Worm (Caenorhabditis elegans) whole organism, young adult: ENCODE results near the gene best-5.

Experiments
- B0019.2 ChIP-seq: fragments of 200-800 bp; sonication (Bioruptor generic); conservative IDR thresholded peaks from 2 replicates; pipeline ENCODE4 v1.3.6; 2022; ENCODE audit warnings: missing genetic modification reagents, missing genetic modification characterization, missing compliant biosample characterization
- B0261.1 ChIP-seq: sonication (generic microtip); optimal IDR thresholded peaks from 2 replicates; lab custom pipeline; 2016; ENCODE audit warnings: mild to moderate bottlenecking, missing genetic modification characterization, moderate library complexity, missing compliant biosample characterization
- F37B4.10 ChIP-seq: fragments of 200-800 bp; sonication (Bioruptor generic); IDR thresholded peaks from 2 replicates; pipeline ENCODE4 v1.3.6; 2022; ENCODE audit warnings: missing genetic modification characterization, missing compliant biosample characterization
- K11D2.4 ChIP-seq: fragments of 200-800 bp; sonication (Bioruptor generic); IDR thresholded peaks from 2 replicates; pipeline ENCODE4 v1.3.6; 2022; ENCODE audit warnings: missing genetic modification reagents, missing genetic modification characterization, missing compliant biosample characterization
- K12H6.12 ChIP-seq: fragments of 200-800 bp; sonication (Bioruptor generic); optimal IDR thresholded peaks from 2 replicates; lab custom pipeline; 2018; ENCODE audit warnings: mild to moderate bottlenecking, missing genetic modification characterization, missing compliant biosample characterization
- Y53F4B.3 ChIP-seq: fragments of 200-800 bp; sonication (Bioruptor generic); IDR thresholded peaks from 2 replicates; pipeline ENCODE4 v1.3.6; 2022; ENCODE audit warnings: missing genetic modification reagents, missing genetic modification characterization, missing compliant biosample characterization
- Y56A3A.18 ChIP-seq: fragments of 200-800 bp; sonication (Bioruptor generic); IDR thresholded peaks from 2 replicates; pipeline ENCODE4 v1.3.6; 2022; ENCODE audit warnings: missing genetic modification reagents, missing genetic modification characterization, missing compliant biosample characterization
- Y67H2A.10 ChIP-seq: fragments of 200-800 bp; sonication (Bioruptor generic); conservative IDR thresholded peaks from 2 replicates; pipeline ENCODE4 v1.3.6; 2022; ENCODE audit warnings: missing genetic modification reagents, missing genetic modification characterization, missing compliant biosample characterization
- Y79H2A.3 ChIP-seq: fragments of 200-800 bp; sonication (Bioruptor generic); conservative IDR thresholded peaks from 2 replicates; pipeline ENCODE4 v1.3.6; 2022; ENCODE audit warnings: missing genetic modification reagents, missing genetic modification characterization, missing compliant biosample characterization
- ZK185.1 ChIP-seq: sonication (generic microtip); optimal IDR thresholded peaks from 2 replicates; lab custom pipeline; 2016; ENCODE audit warnings: mild to moderate bottlenecking, missing genetic modification characterization, missing compliant biosample characterization; ENCODE audit not compliant: poor library complexity, severe bottlenecking
- akir-1 ChIP-seq: fragments of 200-800 bp; sonication (Bioruptor generic); optimal IDR thresholded peaks from 2 replicates; lab custom pipeline; 2018; ENCODE audit warnings: mild to moderate bottlenecking, missing genetic modification characterization, moderate library complexity, missing compliant biosample characterization
- athp-1 ChIP-seq: sonication (generic microtip); optimal IDR thresholded peaks from 2 replicates; lab custom pipeline; 2017; ENCODE audit warnings: mild to moderate bottlenecking, missing genetic modification characterization, missing compliant biosample characterization
- attf-5 ChIP-seq: fragments of 200-800 bp; sonication (Bioruptor generic); optimal IDR thresholded peaks from 2 replicates; lab custom pipeline; 2018; ENCODE audit warnings: mild to moderate bottlenecking, missing genetic modification characterization, missing compliant biosample characterization
- ccch-3 ChIP-seq: fragments of 200-800 bp; sonication (Bioruptor generic); optimal IDR thresholded peaks from 2 replicates; lab custom pipeline; 2018; ENCODE audit warnings: mild to moderate bottlenecking, missing genetic modification characterization, missing compliant biosample characterization
- ceh-79 ChIP-seq: sonication (generic microtip); optimal IDR thresholded peaks from 2 replicates; lab custom pipeline; 2017; ENCODE audit warnings: mild to moderate bottlenecking, missing genetic modification characterization, missing compliant biosample characterization
- die-1 ChIP-seq: sonication (generic microtip); optimal IDR thresholded peaks from 2 replicates; lab custom pipeline; 2016; ENCODE audit warnings: missing genotype, mild to moderate bottlenecking, missing genetic modification characterization, missing compliant biosample characterization
- dox-1 ChIP-seq: fragments of 200-800 bp; sonication (Bioruptor generic); IDR thresholded peaks from 2 replicates; pipeline ENCODE4 v1.3.6; 2022; ENCODE audit warnings: missing genetic modification reagents, missing genetic modification characterization, missing compliant biosample characterization
- efl-1 ChIP-seq: fragments of 150-350 bp; optimal IDR thresholded peaks from 2 replicates; lab custom pipeline; 2014; ENCODE audit warnings: missing biosample characterization, missing genetic modification reagents, missing genetic modification characterization
- egl-18 ChIP-seq: fragments of 200-800 bp; sonication (Bioruptor generic); IDR thresholded peaks from 2 replicates; pipeline ENCODE4 v1.3.6; 2022; ENCODE audit warnings: missing genetic modification reagents, missing genetic modification characterization, missing compliant biosample characterization
- ekl-4 ChIP-seq: fragments of 200-800 bp; sonication (Bioruptor generic); IDR thresholded peaks from 2 replicates; pipeline ENCODE4 v1.3.6; 2022; ENCODE audit warnings: missing genetic modification reagents, missing genetic modification characterization, missing compliant biosample characterization
- ets-4 ChIP-seq: fragments of 200-800 bp; sonication (Bioruptor generic); optimal IDR thresholded peaks from 2 replicates; lab custom pipeline; 2018; ENCODE audit warnings: mild to moderate bottlenecking, missing genetic modification characterization, missing compliant biosample characterization
- gei-17 ChIP-seq: fragments of 200-800 bp; sonication (Bioruptor generic); optimal IDR thresholded peaks from 2 replicates; lab custom pipeline; 2018; ENCODE audit warnings: mild to moderate bottlenecking, missing genetic modification characterization, missing compliant biosample characterization
- hlh-12 ChIP-seq: sonication (generic microtip); optimal IDR thresholded peaks from 2 replicates; lab custom pipeline; 2016; ENCODE audit warnings: missing genetic modification characterization, missing compliant biosample characterization
- hmg-1.2 ChIP-seq: fragments of 200-800 bp; sonication (Bioruptor generic); IDR thresholded peaks from 2 replicates; pipeline ENCODE4 v1.3.6; 2022; ENCODE audit warnings: missing genetic modification reagents, missing genetic modification characterization, missing compliant biosample characterization
- hrde-1 ChIP-seq: sonication (generic microtip); optimal IDR thresholded peaks from 2 replicates; lab custom pipeline; 2016; ENCODE audit warnings: missing genetic modification characterization, mild to moderate bottlenecking, missing compliant biosample characterization, moderate library complexity, missing genotype, missing genetic modification reagents, borderline replicate concordance
- let-526 ChIP-seq: fragments of 200-800 bp; sonication (Bioruptor generic); IDR thresholded peaks from 2 replicates; pipeline ENCODE4 v1.3.6; 2022; ENCODE audit warnings: missing genetic modification reagents, missing genetic modification characterization, missing compliant biosample characterization
- lin-35 ChIP-seq, 3 experiments: fragments of 150-350 bp in 2 of 3; sonication (generic microtip) in 1 of 3; optimal IDR thresholded peaks; 2 replicates each; lab custom pipeline; 2014 to 2018; ENCODE audit warnings: missing biosample characterization in 3 of 3, missing genetic modification characterization in 3 of 3, missing genetic modification reagents in 3 of 3
- madf-10 ChIP-seq: sonication (generic microtip); optimal IDR thresholded peaks from 2 replicates; lab custom pipeline; 2016; ENCODE audit warnings: mild to moderate bottlenecking, missing genetic modification characterization, missing compliant biosample characterization
- madf-8 ChIP-seq: fragments of 200-800 bp; sonication (Bioruptor generic); conservative IDR thresholded peaks from 2 replicates; pipeline ENCODE4 v1.3.6; 2022; ENCODE audit warnings: missing genetic modification reagents, missing genetic modification characterization, missing compliant biosample characterization
- nfya-2 ChIP-seq: fragments of 200-800 bp; sonication (Bioruptor generic); IDR thresholded peaks from 2 replicates; pipeline ENCODE4 v1.3.6; 2022; ENCODE audit warnings: missing genetic modification reagents, missing genetic modification characterization, missing compliant biosample characterization
- nhr-120 ChIP-seq: fragments of 200-800 bp; sonication (Bioruptor generic); IDR thresholded peaks from 2 replicates; pipeline ENCODE4 v1.3.6; 2022; ENCODE audit warnings: missing genetic modification characterization, missing compliant biosample characterization
- nhr-80 ChIP-seq: sonication (generic microtip); optimal IDR thresholded peaks from 2 replicates; lab custom pipeline; 2016; ENCODE audit warnings: missing genetic modification characterization, missing compliant biosample characterization
- nhr-90 ChIP-seq: sonication (generic microtip); optimal IDR thresholded peaks from 2 replicates; lab custom pipeline; 2016; ENCODE audit warnings: missing genotype, mild to moderate bottlenecking, missing genetic modification characterization, missing compliant biosample characterization
- pha-4 ChIP-seq: fragments of 150-350 bp; sonication (generic microtip); optimal IDR thresholded peaks from 2 replicates; lab custom pipeline; 2014; ENCODE audit warnings: missing biosample characterization, missing genetic modification reagents, missing genetic modification characterization
- rec-8 ChIP-seq, 2 experiments: sonication (generic microtip); optimal IDR thresholded peaks; 2 replicates each; lab custom pipeline; 2016; ENCODE audit warnings: mild to moderate bottlenecking in 2 of 2, missing genetic modification characterization in 2 of 2, missing genetic modification reagents in 2 of 2, missing genotype in 2 of 2, missing biosample characterization in 1 of 2, missing compliant biosample characterization in 1 of 2, moderate library complexity in 1 of 2
- rpc-1 ChIP-seq, 2 experiments: fragments of 150-350 bp in 1 of 2; sonication (generic microtip) in 1 of 2; optimal IDR thresholded peaks; 2 replicates each; lab custom pipeline; 2014 to 2018; ENCODE audit warnings: missing biosample characterization in 1 of 2, missing genetic modification characterization in 1 of 2, missing genetic modification reagents in 1 of 2, missing genotype in 1 of 2
- snpc-1.1 ChIP-seq: sonication (generic microtip); optimal IDR thresholded peaks from 2 replicates; lab custom pipeline; 2017; ENCODE audit warnings: missing genetic modification characterization, mild to moderate bottlenecking, missing compliant biosample characterization, antibody characterized with exemption, moderate library complexity, missing genotype, missing genetic modification reagents; ENCODE audit not compliant: insufficient read depth
- snpc-1.3 ChIP-seq: sonication (generic microtip); optimal IDR thresholded peaks from 2 replicates; lab custom pipeline; 2017; ENCODE audit warnings: missing genetic modification characterization, mild to moderate bottlenecking, missing compliant biosample characterization, antibody characterized with exemption, moderate library complexity, missing genotype, missing genetic modification reagents; ENCODE audit not compliant: insufficient read depth
- snpc-4 ChIP-seq, 5 experiments: fragments of 150-350 bp in 1 of 5; sonication (generic microtip) in 4 of 5; optimal IDR thresholded peaks; 2 replicates each; lab custom pipeline; 2014 to 2018; ENCODE audit warnings: missing genetic modification characterization in 5 of 5, missing biosample characterization in 3 of 5, antibody characterized with exemption in 2 of 5, mild to moderate bottlenecking in 2 of 5, missing compliant biosample characterization in 2 of 5, missing genotype in 2 of 5, moderate library complexity in 2 of 5, missing genetic modification reagents in 1 of 5
- xnd-1 ChIP-seq: sonication (generic microtip); optimal IDR thresholded peaks from 2 replicates; lab custom pipeline; 2016; ENCODE audit warnings: missing genotype, missing genetic modification reagents, missing genetic modification characterization, missing compliant biosample characterization
- zfh-2 ChIP-seq: fragments of 200-800 bp; sonication (Bioruptor generic); conservative IDR thresholded peaks from 2 replicates; pipeline ENCODE4 v1.3.6; 2022; ENCODE audit warnings: missing genetic modification reagents, missing genetic modification characterization, missing compliant biosample characterization
- zim-3 ChIP-seq: sonication (generic microtip); optimal IDR thresholded peaks from 2 replicates; lab custom pipeline; 2017; ENCODE audit warnings: mild to moderate bottlenecking, missing genetic modification characterization, moderate library complexity, missing compliant biosample characterization
- ztf-18 ChIP-seq: sonication (generic microtip); optimal IDR thresholded peaks from 2 replicates; lab custom pipeline; 2016; ENCODE audit warnings: missing genotype, mild to moderate bottlenecking, missing genetic modification characterization, missing compliant biosample characterization
- ztf-26 ChIP-seq: sonication (generic microtip); optimal IDR thresholded peaks from 2 replicates; lab custom pipeline; 2017; ENCODE audit warnings: missing genetic modification characterization, missing compliant biosample characterization
- ztf-3 ChIP-seq: fragments of 200-800 bp; sonication (Bioruptor generic); optimal IDR thresholded peaks from 2 replicates; lab custom pipeline; 2018; ENCODE audit warnings: mild to moderate bottlenecking, missing genetic modification characterization, missing compliant biosample characterization
- ztf-6 ChIP-seq: fragments of 200-800 bp; sonication (Bioruptor generic); IDR thresholded peaks from 2 replicates; pipeline ENCODE4 v1.3.6; 2022; ENCODE audit warnings: missing genetic modification reagents, missing genetic modification characterization, missing compliant biosample characterization

Gene best-5

DNA sequence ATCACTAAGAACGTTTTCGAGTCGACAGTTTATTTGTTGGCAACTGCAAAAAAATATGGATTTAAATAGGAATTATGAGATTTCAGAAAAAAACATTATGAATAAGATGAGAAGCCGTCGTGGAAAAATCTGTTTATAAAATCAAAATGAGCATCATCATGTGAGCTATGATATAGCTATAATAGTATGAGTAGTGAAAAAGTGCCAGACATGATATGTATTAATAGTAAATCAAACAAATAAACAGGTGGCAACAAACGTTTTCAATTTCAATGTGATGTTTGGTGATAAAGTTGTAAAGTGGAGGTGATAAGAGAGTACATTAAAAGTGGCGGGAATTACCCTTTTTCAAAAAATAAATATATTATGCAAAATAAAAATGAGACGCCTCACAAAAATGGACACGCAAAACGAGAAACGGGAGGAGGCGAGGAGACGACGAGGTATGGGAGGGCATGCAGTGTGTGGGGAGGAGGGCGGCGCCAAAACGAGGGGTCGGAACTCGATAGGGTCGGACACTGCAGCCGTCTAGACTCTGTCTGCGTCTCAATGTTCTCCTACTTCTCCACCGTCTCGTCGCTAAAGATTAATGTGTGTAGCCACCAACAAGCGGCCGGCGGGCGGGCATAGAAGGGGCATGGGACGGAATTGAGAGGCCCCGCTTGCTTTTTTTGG, 22.3 kb downstream of the best-5 start, which contains the start of gene C07A9.9 (continued):
- TF ChIP-seq rec-8 (tag; optimal IDR thresholded peaks at IDR 0.05; lab: Kevin White, UChicago) = no peak
- peak; percentile 95 for TF ChIP-seq nhr-80 (tag; lab: Kevin White, UChicago)
- TF ChIP-seq ztf-6 (GFP tag; lab: Robert Waterston, UW) = 0 out of 2 replicates have a peak, but pooled peaks have one; percentile 49
- TF ChIP-seq ZK185.1 = peak; percentile 2
- peak; percentile 28 for TF ChIP-seq ztf-18 (tag; lab: Kevin White, UChicago)
- TF ChIP-seq snpc-4 (GFP tag; optimal IDR thresholded peaks at IDR 0.05; lab: Kevin White, UChicago) = no peak
- peak in 2 of 4 experiments; percentile 23 to 35 for TF ChIP-seq snpc-4 (tag; optimal IDR thresholded peaks at IDR 0.05; lab: Kevin White, UChicago)
- no peak for TF ChIP-seq ceh-79 (tag; lab: Kevin White, UChicago)
- no peak for TF ChIP-seq xnd-1 (tag; lab: Kevin White, UChicago)
- no peak for TF ChIP-seq athp-1
- TF ChIP-seq akir-1 (GFP tag; lab: Kevin White, UChicago) = no peak
- peak in 1 of 3 experiments; percentile 61 for TF ChIP-seq lin-35 (GFP tag; optimal IDR thresholded peaks at IDR 0.05; lab: Kevin White, UChicago)
- peak; percentile 54; the same call in 1 of the 2 replicates for TF ChIP-seq ekl-4 (GFP tag; lab: Robert Waterston, UW)
- TF ChIP-seq gei-17 (GFP tag; lab: Kevin White, UChicago) = no peak
- no peak for TF ChIP-seq let-526
- no peak for TF ChIP-seq hrde-1
- TF ChIP-seq B0261.1 (tag; lab: Kevin White, UChicago) = no peak
- TF ChIP-seq nfya-2 = no peak
- peak; percentile 1 for TF ChIP-seq ztf-26 (tag; lab: Kevin White, UChicago)
- TF ChIP-seq zim-3 (tag; lab: Kevin White, UChicago) = no peak
- TF ChIP-seq snpc-1.1 (tag; lab: Kevin White, UChicago) = peak; percentile 37
- TF ChIP-seq die-1 (tag; lab: Kevin White, UChicago) = peak; percentile 49
- TF ChIP-seq hlh-12 = no peak
- TF ChIP-seq hmg-1.2 (GFP tag; lab: Robert Waterston, UW) = peak; percentile 32; the same call in 1 of the 2 replicates
- no peak; the same call in 1 of the 2 replicates for TF ChIP-seq dox-1 (GFP tag; lab: Robert Waterston, UW)
- no peak for TF ChIP-seq efl-1 (GFP tag; lab: Kevin White, UChicago)
- TF ChIP-seq ztf-3 (GFP tag; lab: Kevin White, UChicago) = no peak
- TF ChIP-seq pha-4 (tag; lab: Kevin White, UChicago) = no peak
- TF ChIP-seq K11D2.4 (GFP tag; lab: Robert Waterston, UW) = peak; percentile 30; the same call in 1 of the 2 replicates
- TF ChIP-seq Y53F4B.3 = no peak
- TF ChIP-seq B0019.2 (GFP tag; lab: Robert Waterston, UW) = no peak
- TF ChIP-seq Y79H2A.3 (GFP tag; lab: Robert Waterston, UW) = no peak
- TF ChIP-seq Y67H2A.10 (GFP tag; lab: Robert Waterston, UW) = no peak
- TF ChIP-seq snpc-1.3 (tag; lab: Kevin White, UChicago) = no peak
- peak; percentile 78 for TF ChIP-seq ets-4 (GFP tag; lab: Kevin White, UChicago)
- TF ChIP-seq attf-5 (GFP tag; lab: Kevin White, UChicago) = peak; percentile 56
- TF ChIP-seq F37B4.10 = no peak
- no peak for TF ChIP-seq ccch-3
- no peak for TF ChIP-seq rpc-1 (optimal IDR thresholded peaks at IDR 0.05; lab: Kevin White, UChicago)
- no peak for TF ChIP-seq rpc-1 (tag; optimal IDR thresholded peaks at IDR 0.05; lab: Kevin White, UChicago)
- no peak for TF ChIP-seq madf-10 (tag; lab: Kevin White, UChicago)
- peak; percentile 99 for TF ChIP-seq zfh-2 (GFP tag; lab: Robert Waterston, UW)
- peak; percentile 55 for TF ChIP-seq nhr-90
- TF ChIP-seq madf-8 (GFP tag; lab: Robert Waterston, UW) = no peak
- peak; percentile 67 for TF ChIP-seq K12H6.12 (tag; lab: Kevin White, UChicago)
- no peak for TF ChIP-seq nhr-120 (GFP tag; lab: Robert Waterston, UW)
- no peak for TF ChIP-seq Y56A3A.18 (GFP tag; lab: Robert Waterston, UW)
- TF ChIP-seq egl-18 (GFP tag; lab: Robert Waterston, UW) = no peak
